Worm (Caenorhabditis elegans) whole organism, midembryonic: ENCODE data around the gene F35E8.7.

Source experiments
- klf-2 ChIP-seq: fragments of 200-800 bp; sonication (Bioruptor generic); conservative IDR thresholded peaks from 2 replicates; pipeline ENCODE4 v1.3.6; 2022; ENCODE audit warnings: missing genetic modification reagents, missing genetic modification characterization, missing compliant biosample characterization
- med-1 ChIP-seq: sonication (generic microtip); optimal IDR thresholded peaks from 2 replicates; lab custom pipeline; 2017; ENCODE audit warnings: missing genetic modification characterization, mild to moderate bottlenecking, missing compliant biosample characterization, antibody characterized with exemption, missing genetic modification reagents; ENCODE audit not compliant: insufficient read depth

DNA sequence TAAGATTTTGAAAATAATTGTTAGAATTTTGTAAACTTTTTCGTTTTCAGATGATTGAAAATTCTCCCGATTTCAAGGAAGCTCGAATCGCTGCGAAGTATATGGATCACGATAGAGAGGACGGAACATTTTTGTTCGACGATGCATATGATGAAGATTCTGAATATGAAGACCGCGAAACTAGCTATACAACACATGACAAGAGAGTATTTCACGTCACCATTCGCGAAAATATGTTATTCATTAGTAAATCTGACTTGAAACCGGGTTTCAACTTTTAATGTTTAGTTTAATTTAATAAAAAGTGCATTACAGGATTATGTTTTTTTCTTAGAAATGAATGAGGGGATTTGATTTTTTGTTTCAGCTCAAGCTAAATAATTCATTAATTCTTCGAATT is 43.5 kb upstream of the F35E8.7 start, which contains the start of gene str-57:
- TF ChIP-seq med-1 (GFP tag; lab: Kevin White, UChicago) (no peak), klf-2 (no peak)
